Fruit fly (Drosophila melanogaster): Measurements from ENCODE around the gene Adk2.

DNA sequence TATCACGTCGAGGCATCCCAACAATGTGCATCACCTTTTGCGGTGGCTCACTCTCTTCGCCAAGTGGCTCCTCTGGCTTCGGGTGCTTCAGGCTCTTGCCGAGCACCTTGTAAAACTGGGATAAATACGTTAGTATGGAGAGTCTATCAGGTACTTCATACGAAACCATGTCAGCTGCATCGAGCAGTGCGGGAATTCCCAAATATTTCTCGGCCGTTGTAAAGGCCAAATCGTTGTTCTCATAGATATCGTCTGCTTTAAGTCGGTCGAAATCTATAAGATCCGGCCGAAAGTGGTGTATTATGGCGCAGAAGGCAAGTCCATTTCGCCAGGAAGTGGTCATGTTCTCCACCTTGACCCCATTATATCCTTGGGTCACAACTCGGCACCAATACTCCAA lies 7.8 kb downstream of the Adk2 start:
- TF ChIP-seq chinmo (GFP tag; IDR thresholded peaks at IDR 0.05; ENCODE audit: partially characterized antibody) (no peak), Bgb (GFP tag; IDR thresholded peaks at IDR 0.05; ENCODE audit: partially characterized antibody) (no peak), caup (GFP tag; optimal IDR thresholded peaks at IDR 0.05; ENCODE audit: severe bottlenecking) (no peak), Optix (GFP tag; IDR thresholded peaks at IDR 0.05) (no peak), CG11504 (tag; optimal IDR thresholded peaks at IDR 0.05) (no peak), Taf1 (GFP tag; IDR thresholded peaks at IDR 0.05) (no peak)
